Fruit fly (Drosophila melanogaster) whole organism, embryonic: ENCODE data around the gene Mrm2.

Experiments used
- CG1832 ChIP-seq: fragments of 200-800 bp; sonication (Bioruptor generic); optimal IDR thresholded peaks from 2 replicates; lab custom pipeline; 2017; ENCODE audit warnings: missing biosample characterization, mild to moderate bottlenecking, missing genetic modification characterization, inconsistent platforms
- CG32772 ChIP-seq: fragments of 200-800 bp; sonication (Bioruptor generic); IDR thresholded peaks from 2 replicates; pipeline ENCODE4 v1.3.6; 2022; ENCODE audit warnings: missing biosample characterization, missing genetic modification characterization
- CG42726 ChIP-seq: fragments of 200-800 bp; sonication (Bioruptor generic); IDR thresholded peaks from 2 replicates; pipeline ENCODE4 v1.3.6; 2022; ENCODE audit warnings: missing biosample characterization, missing genetic modification characterization; ENCODE audit not compliant: partially characterized antibody
- Ets65A ChIP-seq: fragments of 200-800 bp; sonication (Bioruptor generic); peaks from one replicate; lab custom pipeline; 2016; ENCODE audit warnings: missing biosample characterization, missing genetic modification characterization
- Gug ChIP-seq: fragments of 200-800 bp; sonication (Bioruptor generic); IDR thresholded peaks from 4 replicates; pipeline ENCODE4 v1.3.6; 2022; ENCODE audit warnings: missing biosample characterization, missing genetic modification characterization
- HmgZ ChIP-seq: fragments of 200-800 bp; sonication (Bioruptor generic); optimal IDR thresholded peaks from 2 replicates; lab custom pipeline; 2018; ENCODE audit warnings: missing biosample characterization, mild to moderate bottlenecking, missing genetic modification characterization
- Mrtf ChIP-seq: fragments of 200-800 bp; sonication (Bioruptor generic); IDR thresholded peaks from 3 replicates; pipeline ENCODE4 v1.3.6; 2022; ENCODE audit warnings: missing biosample characterization, missing genetic modification characterization
- Spps ChIP-seq: fragments of 200-800 bp; sonication (Bioruptor generic); optimal IDR thresholded peaks from 2 replicates; lab custom pipeline; 2018; ENCODE audit warnings: missing biosample characterization, mild to moderate bottlenecking, missing genetic modification characterization
- dmrt99B ChIP-seq: fragments of 200-800 bp; sonication (Bioruptor generic); optimal IDR thresholded peaks from 2 replicates; lab custom pipeline; 2018; ENCODE audit warnings: missing biosample characterization, mild to moderate bottlenecking, missing genetic modification characterization, moderate library complexity
- dysf ChIP-seq: fragments of 200-800 bp; sonication (Bioruptor generic); IDR thresholded peaks from 3 replicates; pipeline ENCODE4 v1.3.6; 2022; ENCODE audit warnings: missing biosample characterization, missing genetic modification characterization
- ken ChIP-seq: fragments of 200-800 bp; sonication (Bioruptor generic); IDR thresholded peaks from 3 replicates; pipeline ENCODE4 v1.3.6; 2022; ENCODE audit warnings: missing biosample characterization, missing genetic modification characterization
- so ChIP-seq: fragments of 200-800 bp; sonication (Bioruptor generic); IDR thresholded peaks from 3 replicates; pipeline ENCODE4 v1.3.6; 2022; ENCODE audit warnings: missing biosample characterization, missing genetic modification characterization
- wek ChIP-seq: fragments of 200-800 bp; sonication (Bioruptor generic); optimal IDR thresholded peaks from 3 replicates; lab custom pipeline; 2018; ENCODE audit warnings: missing biosample characterization, mild to moderate bottlenecking, missing genetic modification characterization, moderate library complexity

DNA sequence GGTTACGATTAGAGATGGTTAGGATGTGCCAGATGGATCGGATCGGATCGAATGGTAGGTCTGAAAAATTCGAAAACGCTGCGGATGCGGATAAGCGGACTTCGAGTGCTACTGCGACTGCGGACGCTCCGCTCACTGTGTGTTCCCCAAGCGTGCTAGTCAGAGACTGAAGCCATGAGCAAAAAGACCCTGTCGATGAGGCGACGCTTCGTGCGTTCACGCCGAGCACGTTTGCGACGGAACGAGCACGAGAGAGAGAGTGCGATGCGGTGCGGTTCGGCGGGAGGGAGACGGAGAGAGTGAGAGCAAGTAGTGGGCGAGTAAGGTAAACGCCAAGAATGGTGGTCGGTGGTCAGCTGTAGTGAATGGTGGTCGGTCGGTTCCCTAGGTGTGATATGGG, 24.7 kb upstream of the Mrm2 start, which contains the start of gene bnl:
- TF ChIP-seq wek (peak; percentile 64), ken (GFP tag; lab: Robert Waterston, UW) (peak; percentile 40; the same call in 1 of the 3 replicates), Ets65A (GFP tag; lab: Kevin White, UChicago) (no peak), dmrt99B (tag; lab: Kevin White, UChicago) (peak; percentile 23), Mrtf (GFP tag; lab: Robert Waterston, UW) (no peak), HmgZ (peak; percentile 71), dysf (GFP tag; lab: Robert Waterston, UW) (peak; percentile 46; the same call in 1 of the 3 replicates), Spps (no peak), CG42726 (GFP tag; lab: Robert Waterston, UW) (no peak; the same call in 1 of the 2 replicates), so (GFP tag; lab: Robert Waterston, UW) (peak; percentile 65; the same call in 1 of the 3 replicates), CG32772 (no peak), Gug (GFP tag; lab: Robert Waterston, UW) (no peak), CG1832 (GFP tag; lab: Kevin White, UChicago) (peak; percentile 94)
